Fruit fly (Drosophila melanogaster): Measurements from ENCODE around the gene ppk19.
A peak's percentile ranks its signal among the peaks of the same experiment; 100 is the strongest.

ppk19 gene

DNA sequence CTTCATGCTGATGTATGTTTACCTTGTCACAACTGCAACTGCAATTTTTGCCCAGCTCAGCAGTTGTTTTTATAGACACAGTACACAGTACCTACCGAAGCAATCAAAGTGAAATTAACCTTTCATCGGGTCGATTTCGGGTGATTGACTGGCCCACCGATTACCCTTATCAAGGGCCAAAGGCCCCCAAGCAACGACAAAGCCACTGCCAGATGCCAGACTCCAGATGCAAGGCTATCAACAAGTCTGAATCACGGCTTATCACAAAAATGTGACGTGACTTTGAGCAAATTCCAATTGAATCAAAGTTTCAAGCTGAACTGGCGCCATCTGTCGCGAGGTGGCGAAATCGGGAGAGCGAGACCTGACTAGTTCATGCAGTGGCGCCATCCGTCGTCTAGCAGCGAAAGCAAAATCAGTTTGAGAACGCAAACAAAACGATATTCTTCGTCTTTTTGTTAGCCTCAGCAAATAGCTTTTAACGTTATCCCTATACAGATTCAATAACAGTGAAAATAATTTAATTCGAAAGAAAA, 44.6 kb downstream of the ppk19 start, which contains the start of gene Obp99b (continued):
- TF ChIP-seq ac (GFP tag; optimal IDR thresholded peaks at IDR 0.05) = peak; percentile 83
- peak; percentile 44 for TF ChIP-seq CG8290 (GFP tag; optimal IDR thresholded peaks at IDR 0.05)
- peak; percentile 73 to 87 for TF ChIP-seq CG8290 (tag; optimal IDR thresholded peaks at IDR 0.05)
- peak; percentile 79 for TF ChIP-seq sob (GFP tag; IDR thresholded peaks at IDR 0.05)
- TF ChIP-seq TFAM (GFP tag; optimal IDR thresholded peaks at IDR 0.05) = peak; percentile 51
- no peak for TF ChIP-seq bbx (GFP tag; IDR thresholded peaks at IDR 0.05; ENCODE audit: partially characterized antibody)
- no peak for TF ChIP-seq run (tag; optimal IDR thresholded peaks at IDR 0.05)
- peak; percentile 57 for TF ChIP-seq wor (GFP tag; IDR thresholded peaks at IDR 0.05)
- TF ChIP-seq Antp (GFP tag; optimal IDR thresholded peaks at IDR 0.05) = peak; percentile 84
- TF ChIP-seq trem (tag; optimal IDR thresholded peaks at IDR 0.05) = peak; percentile 46
- TF ChIP-seq phol (tag; optimal IDR thresholded peaks at IDR 0.05) = peak; percentile 51
- no peak for TF ChIP-seq CG2129 (GFP tag; IDR thresholded peaks at IDR 0.05; ENCODE audit: partially characterized antibody)
- TF ChIP-seq CG3407 (GFP tag; optimal IDR thresholded peaks at IDR 0.05) = peak; percentile 76
- TF ChIP-seq CG30020 (tag; optimal IDR thresholded peaks at IDR 0.05) = no peak
- TF ChIP-seq jumu (GFP tag; optimal IDR thresholded peaks at IDR 0.05) = peak; percentile 52
- peak; percentile 70 for TF ChIP-seq CG2712 (tag; optimal IDR thresholded peaks at IDR 0.05)
- peak; percentile 70 for TF ChIP-seq Oli (tag; optimal IDR thresholded peaks at IDR 0.05)
- TF ChIP-seq CG17912 (GFP tag; optimal IDR thresholded peaks at IDR 0.05) = peak; percentile 90
- no peak for TF ChIP-seq Gsc (GFP tag; IDR thresholded peaks at IDR 0.05)
- TF ChIP-seq Lhr (GFP tag; optimal IDR thresholded peaks at IDR 0.05) = peak; percentile 75
- peak; percentile 69 for TF ChIP-seq CG17385 (GFP tag; optimal IDR thresholded peaks at IDR 0.05)
- TF ChIP-seq Myb (GFP tag; optimal IDR thresholded peaks at IDR 0.05) = peak; percentile 46
- peak; percentile 76 for TF ChIP-seq jing (GFP tag; optimal IDR thresholded peaks at IDR 0.05)
- no peak for TF ChIP-seq klu (GFP tag; IDR thresholded peaks at IDR 0.05)
- peak; percentile 55 for TF ChIP-seq CG7786 (GFP tag; optimal IDR thresholded peaks at IDR 0.05)
- peak; percentile 76 to 78 for TF ChIP-seq dpn (GFP tag; optimal IDR thresholded peaks at IDR 0.05)
- TF ChIP-seq Hr51 (GFP tag; optimal IDR thresholded peaks at IDR 0.05) = peak; percentile 42 to 66
- TF ChIP-seq ash1 (GFP tag; optimal IDR thresholded peaks at IDR 0.05) = no peak
- TF ChIP-seq vfl (GFP tag; optimal IDR thresholded peaks at IDR 0.05) = peak; percentile 52
- no peak for TF ChIP-seq br (optimal IDR thresholded peaks at IDR 0.05)
- no peak for TF ChIP-seq Bgb (GFP tag; IDR thresholded peaks at IDR 0.05; ENCODE audit: partially characterized antibody)
- peak; percentile 74 for TF ChIP-seq CG9932 (GFP tag; IDR thresholded peaks at IDR 0.05)
- TF ChIP-seq Dp (GFP tag; optimal IDR thresholded peaks at IDR 0.05) = no peak
- TF ChIP-seq CG7556 (GFP tag; optimal IDR thresholded peaks at IDR 0.05) = no peak
- no peak for TF ChIP-seq CG42726 (GFP tag; IDR thresholded peaks at IDR 0.05; ENCODE audit: partially characterized antibody)
- TF ChIP-seq CG5953 (GFP tag; IDR thresholded peaks at IDR 0.05) = peak; percentile 74; the same call in 1 of the 2 replicates
- peak; percentile 80 for TF ChIP-seq ewg (GFP tag; optimal IDR thresholded peaks at IDR 0.05)
- TF ChIP-seq Kr (GFP tag; optimal IDR thresholded peaks at IDR 0.05) = peak; percentile 12
- TF ChIP-seq cwo (GFP tag; optimal IDR thresholded peaks at IDR 0.05) = no peak
- TF ChIP-seq CG12942 (GFP tag; optimal IDR thresholded peaks at IDR 0.05) = peak; percentile 60
- peak; percentile 55; the same call in 1 of the 3 replicates for TF ChIP-seq CG7357 (GFP tag; IDR thresholded peaks at IDR 0.05)
- TF ChIP-seq Blimp-1 (GFP tag; optimal IDR thresholded peaks at IDR 0.05) = peak; percentile 48
- TF ChIP-seq ro (GFP tag; IDR thresholded peaks at IDR 0.05) = peak; percentile 45; the same call in 1 of the 2 replicates
- peak; percentile 70 for TF ChIP-seq CG11085 (GFP tag; IDR thresholded peaks at IDR 0.05)
- peak; percentile 67 for TF ChIP-seq gsb-n (tag; optimal IDR thresholded peaks at IDR 0.05)
- TF ChIP-seq inv (GFP tag; IDR thresholded peaks at IDR 0.05; ENCODE audit: partially characterized antibody) = no peak
- peak; percentile 32 for TF ChIP-seq bigmax (GFP tag; optimal IDR thresholded peaks at IDR 0.05)
- peak in 1 of 3 experiments; percentile 23 for TF ChIP-seq lola (GFP tag; optimal IDR thresholded peaks at IDR 0.05)
- TF ChIP-seq bcd (GFP tag; optimal IDR thresholded peaks at IDR 0.05) = peak; percentile 79

All from whole organism, embryonic.